Worm (Caenorhabditis elegans) whole organism, late embryonic: ENCODE results near the gene erd-2.2.
A peak's percentile ranks its signal among the peaks of the same experiment; 100 is the strongest.

Experiments
- C08G9.2 ChIP-seq: sonication (generic microtip); optimal IDR thresholded peaks from 2 replicates; lab custom pipeline; 2016; ENCODE audit warnings: mild to moderate bottlenecking, missing genetic modification characterization, moderate library complexity, missing compliant biosample characterization
- ceh-18 ChIP-seq: sonication (generic microtip); optimal IDR thresholded peaks from 2 replicates; lab custom pipeline; 2016; ENCODE audit warnings: missing genetic modification characterization, missing compliant biosample characterization
- ceh-6 ChIP-seq: fragments of 200-800 bp; sonication (Bioruptor generic); optimal IDR thresholded peaks from 2 replicates; lab custom pipeline; 2018; ENCODE audit warnings: mild to moderate bottlenecking, missing genetic modification characterization, missing compliant biosample characterization
- che-1 ChIP-seq: sonication (generic microtip); optimal IDR thresholded peaks from 2 replicates; lab custom pipeline; 2016; ENCODE audit warnings: mild to moderate bottlenecking, missing genetic modification characterization, missing compliant biosample characterization
- fkh-10 ChIP-seq: fragments of 150-350 bp; optimal IDR thresholded peaks from 2 replicates; lab custom pipeline; 2014; ENCODE audit warnings: missing biosample characterization, missing genetic modification reagents, missing genetic modification characterization
- gmeb-2 ChIP-seq: sonication (generic microtip); optimal IDR thresholded peaks from 2 replicates; lab custom pipeline; 2016; ENCODE audit warnings: missing genetic modification characterization, inconsistent platforms, missing compliant biosample characterization
- hlh-30 ChIP-seq: sonication (generic microtip); optimal IDR thresholded peaks from 2 replicates; lab custom pipeline; 2017; ENCODE audit warnings: antibody characterized with exemption, missing genetic modification characterization, missing compliant biosample characterization; ENCODE audit not compliant: insufficient read depth
- lim-6 ChIP-seq: sonication (generic microtip); optimal IDR thresholded peaks from 2 replicates; lab custom pipeline; 2016; ENCODE audit warnings: missing genetic modification characterization, missing compliant biosample characterization
- nfya-1 ChIP-seq: sonication (generic microtip); optimal IDR thresholded peaks from 2 replicates; lab custom pipeline; 2017; ENCODE audit warnings: missing genetic modification characterization, mild to moderate bottlenecking, missing compliant biosample characterization, antibody characterized with exemption, moderate library complexity
- odd-2 ChIP-seq: sonication (generic microtip); optimal IDR thresholded peaks from 2 replicates; lab custom pipeline; 2017; ENCODE audit warnings: antibody characterized with exemption, mild to moderate bottlenecking, missing genetic modification characterization, missing compliant biosample characterization
- pha-4 ChIP-seq: fragments of 150-350 bp; optimal IDR thresholded peaks from 2 replicates; lab custom pipeline; 2018; ENCODE audit warnings: missing biosample characterization, missing genetic modification reagents, missing genetic modification characterization
- sox-4 ChIP-seq: sonication (generic microtip); optimal IDR thresholded peaks from 2 replicates; lab custom pipeline; 2017; ENCODE audit warnings: mild to moderate bottlenecking, missing genetic modification characterization, inconsistent platforms, missing compliant biosample characterization

DNA sequence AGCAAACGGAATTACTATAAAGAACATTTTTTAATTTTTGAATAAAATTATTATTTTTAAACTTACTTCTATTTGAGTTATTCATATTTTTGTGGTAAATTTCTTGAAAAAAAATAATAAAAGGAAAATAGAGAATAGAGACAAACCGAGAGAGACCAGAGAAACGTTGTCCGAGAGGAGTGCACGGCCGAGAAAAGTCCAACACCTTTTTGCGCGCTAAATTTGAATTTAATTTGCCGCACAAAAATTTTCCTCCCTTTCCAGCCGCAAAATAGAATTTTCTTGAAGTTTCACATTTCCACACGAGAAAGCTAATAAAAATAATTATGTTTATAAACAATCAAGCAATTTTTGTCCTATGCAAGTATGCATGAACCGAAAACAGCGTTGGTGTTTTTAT, 35.1 kb upstream of the erd-2.2 start, which contains the start of the genes F01F1.11 and F01F1.3:
- TF ChIP-seq sox-4 (tag; lab: Kevin White, UChicago) (no peak), pha-4 (tag; lab: Kevin White, UChicago) (no peak), hlh-30 (tag; lab: Kevin White, UChicago) (no peak), C08G9.2 (tag; lab: Kevin White, UChicago) (peak; percentile 86), ceh-18 (tag; lab: Kevin White, UChicago) (no peak), ceh-6 (GFP tag; lab: Kevin White, UChicago) (no peak), fkh-10 (GFP tag; lab: Kevin White, UChicago) (no peak), nfya-1 (peak; percentile 7), lim-6 (tag; lab: Kevin White, UChicago) (no peak), che-1 (tag; lab: Kevin White, UChicago) (no peak), gmeb-2 (tag; lab: Kevin White, UChicago) (no peak), odd-2 (tag; lab: Kevin White, UChicago) (no peak)
